Worm (Caenorhabditis elegans) whole organism, L1 larva: ENCODE results near the gene bca-2.

Experiments used
- nhr-237 ChIP-seq: fragments of 150-350 bp; optimal IDR thresholded peaks from 2 replicates; lab custom pipeline; 2014; ENCODE audit warnings: missing biosample characterization, missing genetic modification characterization
- nhr-28 ChIP-seq: fragments of 150-350 bp; optimal IDR thresholded peaks from 2 replicates; lab custom pipeline; 2014; ENCODE audit warnings: missing biosample characterization, missing genetic modification characterization
- nhr-76 ChIP-seq: sonication (generic microtip); optimal IDR thresholded peaks from 2 replicates; lab custom pipeline; 2017; ENCODE audit warnings: missing biosample characterization, missing genetic modification characterization

ce11 chrIV:17105578-17105977 is 5.5 kb upstream of the bca-2 start:
- TF ChIP-seq nhr-76 (no peak), nhr-28 (tag; lab: Kevin White, UChicago) (no peak), nhr-237 (no peak)
